Fruit fly (Drosophila melanogaster): Measurements from ENCODE around the gene CG5697.

dm6 chr3R:21050875-21051274 lies 35.1 kb downstream of the CG5697 start, which contains the start of gene Jhbp15:
- TF ChIP-seq CG8478 (optimal IDR thresholded peaks at IDR 0.05) (no peak), CTCF (optimal IDR thresholded peaks at IDR 0.05) (no peak)
